Worm (Caenorhabditis elegans) whole organism, L1 larva: ENCODE data around the gene unc-51.

Experiments used
- C04F5.9 ChIP-seq: sonication (generic microtip); optimal IDR thresholded peaks from 2 replicates; lab custom pipeline; 2016; ENCODE audit warnings: missing genetic modification characterization, missing compliant biosample characterization
- C34B4.2 ChIP-seq: sonication (generic microtip); optimal IDR thresholded peaks from 2 replicates; lab custom pipeline; 2017; ENCODE audit warnings: mild to moderate bottlenecking, missing genetic modification characterization, missing compliant biosample characterization
- ama-1 ChIP-seq: fragments of 150-350 bp; optimal IDR thresholded peaks from 2 replicates; lab custom pipeline; 2014
- ceh-8 ChIP-seq: fragments of 200-800 bp; sonication (Bioruptor generic); optimal IDR thresholded peaks from 2 replicates; lab custom pipeline; 2018; ENCODE audit warnings: mild to moderate bottlenecking, missing genetic modification characterization, moderate library complexity, missing compliant biosample characterization
- irx-1 ChIP-seq: sonication (generic microtip); optimal IDR thresholded peaks from 2 replicates; lab custom pipeline; 2016; ENCODE audit warnings: missing genetic modification characterization, missing compliant biosample characterization
- lin-13 ChIP-seq: fragments of 150-350 bp; optimal IDR thresholded peaks from 2 replicates; lab custom pipeline; 2014; ENCODE audit warnings: missing biosample characterization, missing genetic modification reagents, missing genetic modification characterization
- lin-15B ChIP-seq: fragments of 150-350 bp; sonication (generic microtip); optimal IDR thresholded peaks from 3 replicates; lab custom pipeline; 2014; ENCODE audit warnings: missing biosample characterization, missing genetic modification characterization
- mep-1 ChIP-seq: fragments of 150-350 bp; optimal IDR thresholded peaks from 2 replicates; lab custom pipeline; 2014; ENCODE audit warnings: missing biosample characterization, missing genetic modification characterization
- nhr-11 ChIP-seq: fragments of 150-350 bp; optimal IDR thresholded peaks from 2 replicates; lab custom pipeline; 2014; ENCODE audit warnings: missing biosample characterization, missing genetic modification characterization
- skn-1 ChIP-seq: fragments of 150-350 bp; optimal IDR thresholded peaks from 2 replicates; lab custom pipeline; 2014; ENCODE audit warnings: missing biosample characterization, missing genetic modification characterization
- tbx-2 ChIP-seq: sonication (generic microtip); optimal IDR thresholded peaks from 2 replicates; lab custom pipeline; 2016; ENCODE audit warnings: missing genetic modification characterization, missing compliant biosample characterization

DNA sequence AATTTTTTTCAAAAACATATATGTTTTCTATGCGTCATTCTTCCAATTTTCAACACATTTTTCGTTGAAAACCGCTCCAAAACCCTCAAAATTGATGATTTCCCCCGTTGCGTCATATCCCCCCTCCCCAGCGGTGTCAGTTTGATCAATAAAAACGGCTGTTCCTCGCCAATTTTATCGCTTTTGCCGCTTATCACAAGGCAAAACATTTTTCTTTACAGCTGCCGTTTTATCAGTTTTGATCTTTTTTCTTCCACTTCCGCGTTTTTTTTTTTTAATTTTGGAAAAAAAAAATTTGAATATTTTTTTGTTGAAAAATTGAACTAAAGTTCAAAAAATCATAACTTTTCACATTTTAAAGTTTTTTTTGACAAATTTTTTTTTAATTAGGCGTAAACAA, 6.9 kb upstream of the unc-51 start:
- TF ChIP-seq C04F5.9 (tag; lab: Kevin White, UChicago), result no peak
- TF ChIP-seq ceh-8 (GFP tag; lab: Kevin White, UChicago), result no peak
- no peak for TF ChIP-seq nhr-11 (tag; lab: Kevin White, UChicago)
- TF ChIP-seq lin-13 (GFP tag; lab: Kevin White, UChicago), result no peak
- TF ChIP-seq skn-1 (tag; lab: Kevin White, UChicago), result no peak
- TF ChIP-seq ama-1 (lab: Kevin White, UChicago), result no peak
- no peak for TF ChIP-seq lin-15B (tag; lab: Kevin White, UChicago)
- TF ChIP-seq C34B4.2 (tag; lab: Kevin White, UChicago), result no peak
- TF ChIP-seq irx-1, result no peak
- TF ChIP-seq tbx-2 (tag; lab: Kevin White, UChicago), result no peak
- TF ChIP-seq mep-1 (tag; lab: Kevin White, UChicago), result no peak
